Worm (Caenorhabditis elegans): ENCODE data around the gene era-1.

DNA sequence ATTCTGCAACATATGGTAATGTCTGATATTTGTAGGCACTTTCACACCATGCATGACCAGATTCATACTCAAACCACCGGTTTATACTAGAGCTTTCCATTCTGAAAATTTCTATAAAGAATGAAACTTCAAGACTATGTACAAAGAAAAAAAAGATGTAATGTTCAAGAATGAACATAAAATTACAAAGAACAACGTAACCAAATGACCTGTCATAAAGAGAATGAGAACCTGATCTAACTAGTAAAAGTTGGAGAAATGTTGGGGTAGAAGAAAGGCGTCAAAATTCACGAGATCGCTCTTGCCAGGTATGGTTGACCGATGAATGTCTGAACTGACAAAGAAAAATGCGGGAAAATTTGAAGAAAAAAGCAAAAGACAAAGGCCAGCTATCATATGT, 5.3 kb upstream of the era-1 start, which contains the start of gene W02F12.2:
- TF ChIP-seq nfya-1 (tag; optimal IDR thresholded peaks at IDR 0.05), result no peak
- TF ChIP-seq pag-3 (tag; optimal IDR thresholded peaks at IDR 0.05; ENCODE audit: borderline replicate concordance), result no peak
- TF ChIP-seq F13H6.1 (tag; optimal IDR thresholded peaks at IDR 0.05), result no peak
- TF ChIP-seq fkh-6 (tag; optimal IDR thresholded peaks at IDR 0.05), result no peak
- TF ChIP-seq unc-86 (tag; optimal IDR thresholded peaks at IDR 0.05), result no peak
- no peak for TF ChIP-seq nhr-11 (tag; optimal IDR thresholded peaks at IDR 0.05)
